Fruit fly (Drosophila melanogaster): ENCODE data around the gene MBD-R2.

DNA sequence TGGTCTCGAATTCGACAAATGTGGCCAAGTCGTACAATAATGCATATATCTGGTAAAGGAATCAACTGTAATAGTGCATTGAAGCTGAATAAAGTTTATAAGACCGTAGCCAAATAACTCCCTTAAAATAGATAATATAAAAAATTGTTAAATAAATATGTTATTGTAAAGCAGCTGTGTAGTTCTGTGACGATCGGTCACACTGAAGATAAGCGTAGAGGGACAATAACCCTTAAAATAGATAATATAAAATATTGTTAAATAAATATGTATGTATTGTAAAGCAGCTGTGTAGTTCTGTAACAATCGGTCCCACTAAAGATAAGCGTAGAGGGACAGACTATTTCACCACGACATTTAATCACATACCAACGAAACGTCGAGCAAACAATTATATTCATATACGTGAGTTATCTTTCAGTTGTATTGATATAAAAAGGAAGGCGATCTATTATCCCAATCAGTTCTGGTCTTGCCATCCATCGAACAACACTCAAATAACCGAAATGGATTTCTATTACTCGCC, 19.3 kb upstream of the MBD-R2 start, which contains the start of gene GstD5:
- TF ChIP-seq cic (GFP tag; optimal IDR thresholded peaks at IDR 0.05): no peak
- TF ChIP-seq ovo (GFP tag; optimal IDR thresholded peaks at IDR 0.05): no peak
- TF ChIP-seq bab1 (GFP tag; optimal IDR thresholded peaks at IDR 0.05): no peak
- TF ChIP-seq Crg-1 (GFP tag; optimal IDR thresholded peaks at IDR 0.05): no peak
- no peak for TF ChIP-seq CG1620 (GFP tag; optimal IDR thresholded peaks at IDR 0.05)
- no peak for TF ChIP-seq CG12768 (GFP tag; optimal IDR thresholded peaks at IDR 0.05)
- TF ChIP-seq Clk (GFP tag; optimal IDR thresholded peaks at IDR 0.05): no peak
- TF ChIP-seq CG14711 (tag; optimal IDR thresholded peaks at IDR 0.05): no peak
